Worm (Caenorhabditis elegans): ENCODE measurements around the gene bud-31.

- no peak for TF ChIP-seq snpc-4 (tag; optimal IDR thresholded peaks at IDR 0.05)
- no peak for TF ChIP-seq ceh-82 (tag; optimal IDR thresholded peaks at IDR 0.05)
- TF ChIP-seq ZK546.5 (tag; optimal IDR thresholded peaks at IDR 0.05): no peak
- TF ChIP-seq lin-39 (tag; optimal IDR thresholded peaks at IDR 0.05): no peak
- no peak for TF ChIP-seq hmg-11 (tag; optimal IDR thresholded peaks at IDR 0.05)
- no peak for TF ChIP-seq unc-62 (GFP tag; optimal IDR thresholded peaks at IDR 0.05)
- TF ChIP-seq nhr-12 (tag; optimal IDR thresholded peaks at IDR 0.05): no peak
- TF ChIP-seq egl-27 (tag; optimal IDR thresholded peaks at IDR 0.05): no peak
- TF ChIP-seq nhr-11 (tag; optimal IDR thresholded peaks at IDR 0.05): no peak
Observed at ce11 chrIII:9720191-9720590, 23.9 kb upstream of the bud-31 start, which contains the start of gene ncx-7.
